Worm (Caenorhabditis elegans) whole organism, L1 larva: ENCODE data around the gene alh-6.

Source experiments
- F16B12.6 ChIP-seq: fragments of 150-350 bp; optimal IDR thresholded peaks from 2 replicates; lab custom pipeline; 2014; ENCODE audit warnings: missing biosample characterization, missing genetic modification characterization
- aly-2 ChIP-seq: fragments of 150-350 bp; optimal IDR thresholded peaks from 2 replicates; lab custom pipeline; 2014; ENCODE audit warnings: missing biosample characterization, missing genetic modification characterization
- ama-1 ChIP-seq: fragments of 150-350 bp; optimal IDR thresholded peaks from 2 replicates; lab custom pipeline; 2014
- ceh-8 ChIP-seq: fragments of 200-800 bp; sonication (Bioruptor generic); optimal IDR thresholded peaks from 2 replicates; lab custom pipeline; 2018; ENCODE audit warnings: mild to moderate bottlenecking, missing genetic modification characterization, moderate library complexity, missing compliant biosample characterization
- ceh-82 ChIP-seq, 3 experiments: fragments of 150-350 bp in 1 of 3; sonication (generic microtip) in 2 of 3; optimal IDR thresholded peaks; 2 replicates each; lab custom pipeline; 2014 to 2017; ENCODE audit warnings: missing biosample characterization in 3 of 3, missing genetic modification characterization in 3 of 3
- dpl-1 ChIP-seq, 3 experiments: fragments of 150-350 bp in 2 of 3; sonication (generic microtip) in 1 of 3; optimal IDR thresholded peaks; 2 replicates each; lab custom pipeline; 2014 to 2017; ENCODE audit warnings: missing biosample characterization in 3 of 3, missing genetic modification characterization in 3 of 3, missing genetic modification reagents in 3 of 3
- efl-1 ChIP-seq, 4 experiments: fragments of 150-350 bp; optimal IDR thresholded peaks in 3 of 4; peaks in 1 of 4; 1 replicate in 1 of 4; 2 replicates in 3 of 4; lab custom pipeline; 2014; ENCODE audit warnings: missing biosample characterization in 2 of 4, missing genetic modification characterization in 2 of 4, missing genetic modification reagents in 2 of 4
- elt-2 ChIP-seq: sonication (generic microtip); optimal IDR thresholded peaks from 2 replicates; lab custom pipeline; 2016; ENCODE audit warnings: missing genetic modification characterization, mild to moderate bottlenecking, inconsistent platforms, missing compliant biosample characterization, missing genetic modification reagents
- elt-3 ChIP-seq, 6 experiments: fragments of 150-350 bp in 1 of 6; sonication (generic microtip); optimal IDR thresholded peaks; 2 replicates each; lab custom pipeline; 2017 to 2018; ENCODE audit warnings: missing biosample characterization in 6 of 6, missing genetic modification characterization in 6 of 6, inconsistent platforms in 1 of 6
- fos-1 ChIP-seq: fragments of 150-350 bp; optimal IDR thresholded peaks from 2 replicates; lab custom pipeline; 2014; ENCODE audit warnings: missing biosample characterization, missing genetic modification characterization
- isw-1 ChIP-seq: fragments of 200-800 bp; sonication (Bioruptor generic); IDR thresholded peaks from 2 replicates; pipeline ENCODE4 v1.3.6; 2022; ENCODE audit warnings: missing genetic modification characterization, missing compliant biosample characterization
- lin-13 ChIP-seq: fragments of 150-350 bp; optimal IDR thresholded peaks from 2 replicates; lab custom pipeline; 2014; ENCODE audit warnings: missing biosample characterization, missing genetic modification reagents, missing genetic modification characterization
- lin-14 ChIP-seq: fragments of 200-800 bp; sonication (Bioruptor generic); optimal IDR thresholded peaks from 2 replicates; lab custom pipeline; 2018; ENCODE audit warnings: mild to moderate bottlenecking, missing genetic modification characterization, moderate library complexity, missing compliant biosample characterization
- lin-15B ChIP-seq: fragments of 150-350 bp; sonication (generic microtip); optimal IDR thresholded peaks from 3 replicates; lab custom pipeline; 2014; ENCODE audit warnings: missing biosample characterization, missing genetic modification characterization
- lin-35 ChIP-seq, 2 experiments: fragments of 150-350 bp; optimal IDR thresholded peaks; 2 replicates each; lab custom pipeline; 2014; ENCODE audit warnings: missing biosample characterization in 2 of 2, missing genetic modification characterization in 2 of 2, missing genetic modification reagents in 2 of 2
- lin-39 ChIP-seq: fragments of 150-350 bp; optimal IDR thresholded peaks from 2 replicates; lab custom pipeline; 2014; ENCODE audit warnings: missing biosample characterization, missing genetic modification reagents, missing genetic modification characterization
- lir-3 ChIP-seq: sonication (generic microtip); optimal IDR thresholded peaks from 2 replicates; lab custom pipeline; 2016; ENCODE audit warnings: mild to moderate bottlenecking, missing genetic modification characterization, moderate library complexity, missing compliant biosample characterization; ENCODE audit not compliant: poor library complexity
- lsy-2 ChIP-seq, 2 experiments: fragments of 150-350 bp; optimal IDR thresholded peaks; 2 replicates each; lab custom pipeline; 2014; ENCODE audit warnings: missing biosample characterization in 2 of 2, missing genetic modification characterization in 2 of 2
- mdl-1 ChIP-seq, 2 experiments: fragments of 150-350 bp; optimal IDR thresholded peaks; 2 replicates each; lab custom pipeline; 2014 to 2017; ENCODE audit warnings: missing biosample characterization in 2 of 2, missing genetic modification characterization in 2 of 2, inconsistent platforms in 1 of 2
- mep-1 ChIP-seq: fragments of 150-350 bp; optimal IDR thresholded peaks from 2 replicates; lab custom pipeline; 2014; ENCODE audit warnings: missing biosample characterization, missing genetic modification characterization
- nhr-12 ChIP-seq: sonication (generic microtip); optimal IDR thresholded peaks from 2 replicates; lab custom pipeline; 2017; ENCODE audit warnings: missing biosample characterization, missing genetic modification characterization
- nhr-19 ChIP-seq: fragments of 200-800 bp; sonication (Bioruptor generic); conservative IDR thresholded peaks from 2 replicates; pipeline ENCODE4 v1.3.6; 2022; ENCODE audit warnings: missing genetic modification characterization, missing compliant biosample characterization
- nhr-20 ChIP-seq: sonication (generic microtip); optimal IDR thresholded peaks from 2 replicates; lab custom pipeline; 2016; ENCODE audit warnings: mild to moderate bottlenecking, missing genetic modification characterization, missing compliant biosample characterization
- nhr-47 ChIP-seq: sonication (generic microtip); optimal IDR thresholded peaks from 2 replicates; lab custom pipeline; 2016; ENCODE audit warnings: mild to moderate bottlenecking, missing genetic modification characterization, moderate library complexity, missing compliant biosample characterization
- nhr-85 ChIP-seq: sonication (generic microtip); peaks from one replicate; lab custom pipeline; 2016; ENCODE audit warnings: missing genetic modification characterization, inconsistent platforms, missing compliant biosample characterization
- nhr-90 ChIP-seq: sonication (generic microtip); optimal IDR thresholded peaks from 2 replicates; lab custom pipeline; 2016; ENCODE audit warnings: mild to moderate bottlenecking, missing genetic modification characterization, missing compliant biosample characterization; ENCODE audit not compliant: poor library complexity
- pag-3 ChIP-seq: sonication (generic microtip); optimal IDR thresholded peaks from 2 replicates; lab custom pipeline; 2017; ENCODE audit warnings: missing genetic modification characterization, mild to moderate bottlenecking, missing compliant biosample characterization, antibody characterized with exemption, borderline replicate concordance; ENCODE audit not compliant: insufficient read depth
- rnt-1 ChIP-seq: sonication (generic microtip); optimal IDR thresholded peaks from 2 replicates; lab custom pipeline; 2016; ENCODE audit warnings: mild to moderate bottlenecking, missing genetic modification characterization, moderate library complexity, missing compliant biosample characterization
- skn-1 ChIP-seq: fragments of 150-350 bp; optimal IDR thresholded peaks from 2 replicates; lab custom pipeline; 2014; ENCODE audit warnings: missing biosample characterization, missing genetic modification characterization
- sox-4 ChIP-seq: sonication (generic microtip); optimal IDR thresholded peaks from 2 replicates; lab custom pipeline; 2016; ENCODE audit warnings: missing genetic modification characterization, missing compliant biosample characterization
- sptf-1 ChIP-seq: fragments of 150-350 bp; optimal IDR thresholded peaks from 2 replicates; lab custom pipeline; 2014; ENCODE audit warnings: missing biosample characterization, missing genetic modification characterization

The alh-6 gene

ce11 chrII:1309892-1310516, at the start of gene alh-6, which contains the start of gene fcho-1:
Gene alh-6, minus strand, starts transcription at chrII:1310133.
Gene fcho-1, plus strand, starts transcription at chrII:1310515.
- TF ChIP-seq efl-1 (optimal IDR thresholded peaks at IDR 0.05; lab: Kevin White, UChicago) (peak; percentile 24 to 27), efl-1 (GFP tag; optimal IDR thresholded peaks at IDR 0.05 in 1 of 2; lab: Kevin White, UChicago) (peak in 1 of 2 experiments; percentile 36), nhr-90 (tag; lab: Kevin White, UChicago) (no peak), nhr-85 (tag; lab: Kevin White, UChicago) (no peak), lin-15B (tag; lab: Kevin White, UChicago) (peak; percentile 32), lin-13 (GFP tag; lab: Kevin White, UChicago) (no peak), sox-4 (no peak), dpl-1 (GFP tag; optimal IDR thresholded peaks at IDR 0.05; lab: Kevin White, UChicago) (peak in 1 of 3 experiments; percentile 40), lsy-2 (tag; optimal IDR thresholded peaks at IDR 0.05; lab: Kevin White, UChicago) (peak in 1 of 2 experiments; percentile 24), mdl-1 (tag; optimal IDR thresholded peaks at IDR 0.05; lab: Kevin White, UChicago) (peak in 1 of 2 experiments; percentile 19), elt-3 (tag; optimal IDR thresholded peaks at IDR 0.05; lab: Kevin White, UChicago) (peak in 1 of 6 experiments; percentile 8), ceh-8 (no peak), sptf-1 (no peak), lin-14 (peak; percentile 63), ama-1 (lab: Kevin White, UChicago) (no peak), rnt-1 (no peak), nhr-47 (peak; percentile 25), pag-3 (tag; lab: Kevin White, UChicago) (no peak), nhr-19 (GFP tag; lab: Robert Waterston, UW) (no peak), ceh-82 (tag; optimal IDR thresholded peaks at IDR 0.05; lab: Kevin White, UChicago) (peak in 1 of 3 experiments; percentile 11), lin-39 (no peak), aly-2 (no peak), fos-1 (tag; lab: Kevin White, UChicago) (no peak), isw-1 (GFP tag; lab: Robert Waterston, UW) (peak; percentile 14; the same call in 1 of the 2 replicates), lin-35 (GFP tag; optimal IDR thresholded peaks at IDR 0.05; lab: Kevin White, UChicago) (peak; percentile 28 to 46), F16B12.6 (tag; lab: Kevin White, UChicago) (no peak), skn-1 (peak; percentile 3), nhr-20 (peak; percentile 19), mep-1 (no peak)
- TF ChIP-seq, all 84 proteins: peak for 13

- TF ChIP-seq lsy-2 (tag; optimal IDR thresholded peaks at IDR 0.05; lab: Kevin White, UChicago) (peak in 1 of 2 experiments; percentile 9), nhr-12 (tag; lab: Kevin White, UChicago) (no peak), fos-1 (tag; lab: Kevin White, UChicago) (no peak)
- TF ChIP-seq, all 84 proteins: peak for 1
Measured at ce11 chrII:1357905-1358304, 48.0 kb upstream of the alh-6 start, which contains the start of gene C13A10.2. Gene C13A10.2, minus strand, starts transcription at chrII:1358005.

- no peak for TF ChIP-seq lir-3 (tag; lab: Kevin White, UChicago)
- TF ChIP-seq efl-1 (optimal IDR thresholded peaks at IDR 0.05; lab: Kevin White, UChicago): peak in 1 of 2 experiments; percentile 54
- TF ChIP-seq efl-1 (GFP tag; optimal IDR thresholded peaks at IDR 0.05 in 1 of 2; lab: Kevin White, UChicago): peak in 1 of 2 experiments; percentile 59
Measured at ce11 chrII:1357262-1357661, 47.3 kb upstream of the alh-6 start.

ce11 chrII:1355480-1355879, 45.5 kb upstream of the alh-6 start, which contains the start of gene C13A10.1:
Gene C13A10.1, minus strand, starts transcription at chrII:1355649.
- no peak for TF ChIP-seq lir-3 (tag; lab: Kevin White, UChicago)
- peak; percentile 38 for TF ChIP-seq elt-2 (tag; lab: Kevin White, UChicago)
